Fruit fly (Drosophila melanogaster): Measurements from ENCODE around the gene CG7778.

The CG7778 gene

dm6 chr2L:8362955-8363285 is 16.5 kb downstream of the CG7778 start:
- no peak for TF ChIP-seq noc (tag; optimal IDR thresholded peaks at IDR 0.05)

dm6 chr2L:8364006-8364956 is 17.9 kb downstream of the CG7778 start, which contains the start of the genes RpS13 and CSN8:
Gene RpS13 (minus strand): TSS chr2L:8364662.
Gene CSN8 (plus strand): TSS chr2L:8364855.
- TF ChIP-seq noc (tag; optimal IDR thresholded peaks at IDR 0.05): peak; percentile 31

- no peak for TF ChIP-seq noc (tag; optimal IDR thresholded peaks at IDR 0.05)
Observed at dm6 chr2L:8365701-8366643, 19.6 kb downstream of the CG7778 start, which contains the start of gene Pp2A-29B. Gene Pp2A-29B (plus strand): TSS chr2L:8366038.

- TF ChIP-seq noc (tag; optimal IDR thresholded peaks at IDR 0.05): peak; percentile 70
Observed at dm6 chr2L:8370364-8371326, 24.2 kb downstream of the CG7778 start, which contains the start of gene CG17292. Gene CG17292 (plus strand): TSS chr2L:8370454.

- TF ChIP-seq noc (tag; optimal IDR thresholded peaks at IDR 0.05): no peak
Observed at dm6 chr2L:8371354-8371937, 25.0 kb downstream of the CG7778 start.

- no peak for TF ChIP-seq noc (tag; optimal IDR thresholded peaks at IDR 0.05)
Observed at dm6 chr2L:8372248-8372647, 25.8 kb downstream of the CG7778 start.

dm6 chr2L:8374235-8374634 is 27.8 kb downstream of the CG7778 start, which contains the start of gene Wdr82:
Gene Wdr82 (plus strand): TSS chr2L:8374461.
- TF ChIP-seq noc (tag; optimal IDR thresholded peaks at IDR 0.05): no peak

- TF ChIP-seq noc (tag; optimal IDR thresholded peaks at IDR 0.05): peak; percentile 99
Observed at dm6 chr2L:8376717-8377116, 30.3 kb downstream of the CG7778 start, which contains the start of the genes CG13390 and CG17294. Gene CG13390 (minus strand): TSS chr2L:8376797. Gene CG17294 (plus strand): TSS chr2L:8377035.

dm6 chr2L:8381508-8382036 is 35.2 kb downstream of the CG7778 start, which contains the start of gene AlaRS:
Gene AlaRS (minus strand): TSS chr2L:8381764.
- peak; percentile 70 for TF ChIP-seq noc (tag; optimal IDR thresholded peaks at IDR 0.05)

- peak; percentile 69 for TF ChIP-seq noc (tag; optimal IDR thresholded peaks at IDR 0.05)
Observed at dm6 chr2L:8382646-8383045, 36.2 kb downstream of the CG7778 start, which contains the start of the genes CG13392 and Rcd4. Gene CG13392 (minus strand): TSS chr2L:8382807. Gene Rcd4 (plus strand): TSS chr2L:8382861.

dm6 chr2L:8384108-8384601 is 37.7 kb downstream of the CG7778 start, which contains the start of the genes Dad1 and CG13384:
Gene Dad1 (minus strand): TSS chr2L:8384137.
Gene CG13384 (plus strand): TSS chr2L:8384455.
- TF ChIP-seq noc (tag; optimal IDR thresholded peaks at IDR 0.05): peak; percentile 97

dm6 chr2L:8384985-8385519 is 38.6 kb downstream of the CG7778 start:
- TF ChIP-seq noc (tag; optimal IDR thresholded peaks at IDR 0.05): no peak

- no peak for TF ChIP-seq noc (tag; optimal IDR thresholded peaks at IDR 0.05)
Observed at dm6 chr2L:8385849-8386248, 39.4 kb downstream of the CG7778 start.

All from whole organism, larva.